Worm (Caenorhabditis elegans): ENCODE measurements around the gene F41F3.9.

- TF ChIP-seq snpc-4 (tag; optimal IDR thresholded peaks at IDR 0.05) (no peak), pha-4 (tag; optimal IDR thresholded peaks at IDR 0.05) (no peak), nhr-76 (tag; optimal IDR thresholded peaks at IDR 0.05) (no peak), unc-120 (tag; optimal IDR thresholded peaks at IDR 0.05; ENCODE audit: poor library complexity, severe bottlenecking) (no peak), unc-62 (GFP tag; optimal IDR thresholded peaks at IDR 0.05) (no peak)
Measured at ce11 chrV:4655175-4655574, at the start of gene F41F3.9.

Data from whole organism, mixed stage, embryonic.